Worm (Caenorhabditis elegans) whole organism, L1 larva: Measurements from ENCODE around the gene F36D4.5.

Experiments used
- blmp-1 ChIP-seq: fragments of 150-350 bp; optimal IDR thresholded peaks from 2 replicates; lab custom pipeline; 2014; ENCODE audit warnings: missing biosample characterization, missing genetic modification characterization
- mdl-1 ChIP-seq, 2 experiments: fragments of 150-350 bp; optimal IDR thresholded peaks; 2 replicates each; lab custom pipeline; 2014 to 2017; ENCODE audit warnings: missing biosample characterization in 2 of 2, missing genetic modification characterization in 2 of 2, inconsistent platforms in 1 of 2
- pqm-1 ChIP-seq: sonication (generic microtip); optimal IDR thresholded peaks from 3 replicates; lab custom pipeline; 2017; ENCODE audit warnings: missing biosample characterization, missing genetic modification characterization

DNA sequence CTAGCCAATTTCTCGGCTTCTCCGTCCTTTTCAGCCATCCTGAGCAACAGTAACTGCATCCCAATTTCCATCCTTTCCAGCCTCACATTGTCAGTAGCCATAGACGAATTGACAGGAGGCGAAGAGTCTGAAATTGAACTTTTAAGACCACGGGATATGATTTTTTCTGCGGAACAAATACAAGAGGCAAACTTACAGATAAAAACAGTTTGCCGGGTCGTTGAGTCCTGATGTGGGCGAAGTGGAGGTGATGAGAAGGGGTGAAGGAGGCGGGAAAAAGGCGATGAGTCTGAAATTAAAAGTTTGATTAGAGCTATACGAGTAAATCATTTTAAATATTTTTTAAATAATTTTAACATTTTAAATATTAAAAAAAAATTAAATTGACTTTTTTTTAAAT, 1.5 kb upstream of the F36D4.5 start, which contains the start of gene F36D4.6:
- TF ChIP-seq pqm-1 (tag; lab: Kevin White, UChicago) (no peak), mdl-1 (tag; optimal IDR thresholded peaks at IDR 0.05; lab: Kevin White, UChicago) (no peak), blmp-1 (no peak)
